Worm (Caenorhabditis elegans) whole organism, L1 larva: Measurements from ENCODE around the gene idpb-5.

Experiments
- C04F5.9 ChIP-seq: sonication (generic microtip); optimal IDR thresholded peaks from 2 replicates; lab custom pipeline; 2016; ENCODE audit warnings: missing genetic modification characterization, missing compliant biosample characterization
- C34B4.2 ChIP-seq: sonication (generic microtip); optimal IDR thresholded peaks from 2 replicates; lab custom pipeline; 2017; ENCODE audit warnings: mild to moderate bottlenecking, missing genetic modification characterization, missing compliant biosample characterization
- Y116A8C.19 ChIP-seq: sonication (generic microtip); optimal IDR thresholded peaks from 2 replicates; lab custom pipeline; 2016; ENCODE audit warnings: missing compliant biosample characterization, missing genetic modification characterization, borderline replicate concordance
- aha-1 ChIP-seq: fragments of 150-350 bp; optimal IDR thresholded peaks from 2 replicates; lab custom pipeline; 2014; ENCODE audit warnings: missing biosample characterization, missing genetic modification characterization
- ceh-63 ChIP-seq: fragments of 200-800 bp; sonication (Bioruptor generic); optimal IDR thresholded peaks from 2 replicates; lab custom pipeline; 2018; ENCODE audit warnings: mild to moderate bottlenecking, missing genetic modification characterization, missing compliant biosample characterization
- ceh-8 ChIP-seq: fragments of 200-800 bp; sonication (Bioruptor generic); optimal IDR thresholded peaks from 2 replicates; lab custom pipeline; 2018; ENCODE audit warnings: mild to moderate bottlenecking, missing genetic modification characterization, moderate library complexity, missing compliant biosample characterization
- ceh-82 ChIP-seq, 3 experiments: fragments of 150-350 bp in 1 of 3; sonication (generic microtip) in 2 of 3; optimal IDR thresholded peaks; 2 replicates each; lab custom pipeline; 2014 to 2017; ENCODE audit warnings: missing biosample characterization in 3 of 3, missing genetic modification characterization in 3 of 3
- ceh-88 ChIP-seq: fragments of 200-800 bp; sonication (Bioruptor generic); IDR thresholded peaks from 2 replicates; pipeline ENCODE4 v1.3.6; 2022; ENCODE audit warnings: missing genetic modification characterization, missing compliant biosample characterization
- ces-1 ChIP-seq: fragments of 150-350 bp; optimal IDR thresholded peaks from 2 replicates; lab custom pipeline; 2014; ENCODE audit warnings: missing biosample characterization, missing genetic modification reagents, missing genetic modification characterization
- dsc-1 ChIP-seq: sonication (generic microtip); optimal IDR thresholded peaks from 2 replicates; lab custom pipeline; 2016; ENCODE audit warnings: mild to moderate bottlenecking, missing genetic modification characterization, missing compliant biosample characterization
- efl-3 ChIP-seq: fragments of 200-800 bp; sonication (Bioruptor generic); optimal IDR thresholded peaks from 2 replicates; lab custom pipeline; 2018; ENCODE audit warnings: mild to moderate bottlenecking, missing genetic modification characterization, missing compliant biosample characterization
- egl-13 ChIP-seq: sonication (generic microtip); optimal IDR thresholded peaks from 2 replicates; lab custom pipeline; 2016; ENCODE audit warnings: missing genotype, missing genetic modification reagents, missing genetic modification characterization, missing compliant biosample characterization
- elt-2 ChIP-seq: sonication (generic microtip); optimal IDR thresholded peaks from 2 replicates; lab custom pipeline; 2016; ENCODE audit warnings: missing genetic modification characterization, mild to moderate bottlenecking, inconsistent platforms, missing compliant biosample characterization, missing genetic modification reagents
- elt-3 ChIP-seq, 6 experiments: fragments of 150-350 bp in 1 of 6; sonication (generic microtip); optimal IDR thresholded peaks; 2 replicates each; lab custom pipeline; 2017 to 2018; ENCODE audit warnings: missing biosample characterization in 6 of 6, missing genetic modification characterization in 6 of 6, inconsistent platforms in 1 of 6
- ets-5 ChIP-seq: fragments of 200-800 bp; sonication (Bioruptor generic); IDR thresholded peaks from 2 replicates; pipeline ENCODE4 v1.3.6; 2022; ENCODE audit warnings: missing genetic modification characterization, missing compliant biosample characterization
- fkh-10 ChIP-seq: sonication (generic microtip); optimal IDR thresholded peaks from 2 replicates; lab custom pipeline; 2017; ENCODE audit warnings: missing biosample characterization, missing genetic modification reagents, missing genetic modification characterization
- grh-1 ChIP-seq: fragments of 200-800 bp; sonication (Bioruptor generic); IDR thresholded peaks from 2 replicates; pipeline ENCODE4 v1.3.6; 2022; ENCODE audit warnings: missing genetic modification reagents, missing genetic modification characterization, missing compliant biosample characterization
- hlh-17 ChIP-seq: fragments of 200-800 bp; sonication (Bioruptor generic); optimal IDR thresholded peaks from 2 replicates; lab custom pipeline; 2018; ENCODE audit warnings: missing genetic modification characterization, mild to moderate bottlenecking, missing compliant biosample characterization, moderate library complexity, borderline replicate concordance
- isw-1 ChIP-seq: fragments of 200-800 bp; sonication (Bioruptor generic); IDR thresholded peaks from 2 replicates; pipeline ENCODE4 v1.3.6; 2022; ENCODE audit warnings: missing genetic modification characterization, missing compliant biosample characterization
- jun-1 ChIP-seq: fragments of 150-350 bp; optimal IDR thresholded peaks from 2 replicates; lab custom pipeline; 2014; ENCODE audit warnings: missing biosample characterization, missing genetic modification reagents, missing genetic modification characterization
- lin-13 ChIP-seq: fragments of 150-350 bp; optimal IDR thresholded peaks from 2 replicates; lab custom pipeline; 2014; ENCODE audit warnings: missing biosample characterization, missing genetic modification reagents, missing genetic modification characterization
- mab-9 ChIP-seq: fragments of 200-800 bp; sonication (Bioruptor generic); IDR thresholded peaks from 2 replicates; pipeline ENCODE4 v1.3.6; 2022; ENCODE audit warnings: missing genetic modification reagents, missing genetic modification characterization, missing compliant biosample characterization
- mef-2 ChIP-seq: fragments of 150-350 bp; optimal IDR thresholded peaks from 2 replicates; lab custom pipeline; 2014; ENCODE audit warnings: missing biosample characterization, missing genetic modification characterization
- mep-1 ChIP-seq: fragments of 150-350 bp; optimal IDR thresholded peaks from 2 replicates; lab custom pipeline; 2014; ENCODE audit warnings: missing biosample characterization, missing genetic modification characterization
- nhr-11 ChIP-seq: fragments of 150-350 bp; optimal IDR thresholded peaks from 2 replicates; lab custom pipeline; 2014; ENCODE audit warnings: missing biosample characterization, missing genetic modification characterization
- nhr-12 ChIP-seq: sonication (generic microtip); optimal IDR thresholded peaks from 2 replicates; lab custom pipeline; 2017; ENCODE audit warnings: missing biosample characterization, missing genetic modification characterization
- nhr-19 ChIP-seq: fragments of 200-800 bp; sonication (Bioruptor generic); conservative IDR thresholded peaks from 2 replicates; pipeline ENCODE4 v1.3.6; 2022; ENCODE audit warnings: missing genetic modification characterization, missing compliant biosample characterization
- nhr-20 ChIP-seq: sonication (generic microtip); optimal IDR thresholded peaks from 2 replicates; lab custom pipeline; 2016; ENCODE audit warnings: mild to moderate bottlenecking, missing genetic modification characterization, missing compliant biosample characterization
- nhr-237 ChIP-seq: fragments of 150-350 bp; optimal IDR thresholded peaks from 2 replicates; lab custom pipeline; 2014; ENCODE audit warnings: missing biosample characterization, missing genetic modification characterization
- nhr-47 ChIP-seq: sonication (generic microtip); optimal IDR thresholded peaks from 2 replicates; lab custom pipeline; 2016; ENCODE audit warnings: mild to moderate bottlenecking, missing genetic modification characterization, moderate library complexity, missing compliant biosample characterization
- nhr-71 ChIP-seq: sonication (generic microtip); optimal IDR thresholded peaks from 2 replicates; lab custom pipeline; 2016; ENCODE audit warnings: mild to moderate bottlenecking, missing genetic modification characterization, moderate library complexity, missing compliant biosample characterization
- nhr-76 ChIP-seq: sonication (generic microtip); optimal IDR thresholded peaks from 2 replicates; lab custom pipeline; 2017; ENCODE audit warnings: missing biosample characterization, missing genetic modification characterization
- nhr-77 ChIP-seq: fragments of 150-350 bp; optimal IDR thresholded peaks from 2 replicates; lab custom pipeline; 2014; ENCODE audit warnings: missing biosample characterization, missing genetic modification characterization
- nhr-84 ChIP-seq: sonication (generic microtip); optimal IDR thresholded peaks from 2 replicates; lab custom pipeline; 2017; ENCODE audit warnings: missing biosample characterization, missing genetic modification characterization
- nhr-85 ChIP-seq: sonication (generic microtip); peaks from one replicate; lab custom pipeline; 2016; ENCODE audit warnings: missing genetic modification characterization, inconsistent platforms, missing compliant biosample characterization
- nhr-90 ChIP-seq: sonication (generic microtip); optimal IDR thresholded peaks from 2 replicates; lab custom pipeline; 2016; ENCODE audit warnings: mild to moderate bottlenecking, missing genetic modification characterization, missing compliant biosample characterization; ENCODE audit not compliant: poor library complexity
- pax-3 ChIP-seq: fragments of 200-800 bp; sonication (Bioruptor generic); optimal IDR thresholded peaks from 2 replicates; lab custom pipeline; 2018; ENCODE audit warnings: mild to moderate bottlenecking, missing genetic modification characterization, moderate library complexity, missing compliant biosample characterization
- pqm-1 ChIP-seq: sonication (generic microtip); optimal IDR thresholded peaks from 3 replicates; lab custom pipeline; 2017; ENCODE audit warnings: missing biosample characterization, missing genetic modification characterization
- rnt-1 ChIP-seq: sonication (generic microtip); optimal IDR thresholded peaks from 2 replicates; lab custom pipeline; 2016; ENCODE audit warnings: mild to moderate bottlenecking, missing genetic modification characterization, moderate library complexity, missing compliant biosample characterization
- skn-1 ChIP-seq: fragments of 150-350 bp; optimal IDR thresholded peaks from 2 replicates; lab custom pipeline; 2014; ENCODE audit warnings: missing biosample characterization, missing genetic modification characterization
- snpc-4 ChIP-seq: fragments of 150-350 bp; optimal IDR thresholded peaks from 2 replicates; lab custom pipeline; 2014; ENCODE audit warnings: missing biosample characterization, missing genetic modification characterization
- snu-23 ChIP-seq: sonication (generic microtip); optimal IDR thresholded peaks from 2 replicates; lab custom pipeline; 2016; ENCODE audit warnings: missing genetic modification characterization, missing compliant biosample characterization
- swsn-7 ChIP-seq: sonication (generic microtip); optimal IDR thresholded peaks from 2 replicates; lab custom pipeline; 2016; ENCODE audit warnings: missing genetic modification characterization, missing compliant biosample characterization
- tbx-2 ChIP-seq: sonication (generic microtip); optimal IDR thresholded peaks from 2 replicates; lab custom pipeline; 2016; ENCODE audit warnings: missing genetic modification characterization, missing compliant biosample characterization
- tlp-1 ChIP-seq: fragments of 150-350 bp; optimal IDR thresholded peaks from 2 replicates; lab custom pipeline; 2014; ENCODE audit warnings: missing biosample characterization, missing genetic modification characterization
- unc-130 ChIP-seq: fragments of 150-350 bp; optimal IDR thresholded peaks from 2 replicates; lab custom pipeline; 2017; ENCODE audit warnings: missing biosample characterization, missing genetic modification characterization, inconsistent platforms
- unc-86 ChIP-seq: sonication (generic microtip); optimal IDR thresholded peaks from 2 replicates; lab custom pipeline; 2016; ENCODE audit warnings: missing genetic modification characterization, missing compliant biosample characterization
- unc-98 ChIP-seq: fragments of 200-800 bp; sonication (Bioruptor generic); IDR thresholded peaks from 2 replicates; pipeline ENCODE4 v1.3.6; 2022; ENCODE audit warnings: missing genetic modification characterization, missing compliant biosample characterization
- vab-15 ChIP-seq: sonication (generic microtip); optimal IDR thresholded peaks from 2 replicates; lab custom pipeline; 2017; ENCODE audit warnings: missing genotype, mild to moderate bottlenecking, missing genetic modification characterization, missing compliant biosample characterization
- zag-1 ChIP-seq: fragments of 150-350 bp; optimal IDR thresholded peaks from 2 replicates; lab custom pipeline; 2014; ENCODE audit warnings: missing biosample characterization, missing genetic modification characterization
- zip-4 ChIP-seq: fragments of 200-800 bp; sonication (Bioruptor generic); optimal IDR thresholded peaks from 2 replicates; lab custom pipeline; 2018; ENCODE audit warnings: mild to moderate bottlenecking, missing genetic modification characterization, moderate library complexity, missing compliant biosample characterization
- ztf-11 ChIP-seq, 2 experiments: sonication (generic microtip); optimal IDR thresholded peaks; 2 replicates each; lab custom pipeline; 2016 to 2017; ENCODE audit warnings: missing genetic modification characterization in 2 of 2, missing biosample characterization in 1 of 2, missing compliant biosample characterization in 1 of 2

The idpb-5 gene

DNA sequence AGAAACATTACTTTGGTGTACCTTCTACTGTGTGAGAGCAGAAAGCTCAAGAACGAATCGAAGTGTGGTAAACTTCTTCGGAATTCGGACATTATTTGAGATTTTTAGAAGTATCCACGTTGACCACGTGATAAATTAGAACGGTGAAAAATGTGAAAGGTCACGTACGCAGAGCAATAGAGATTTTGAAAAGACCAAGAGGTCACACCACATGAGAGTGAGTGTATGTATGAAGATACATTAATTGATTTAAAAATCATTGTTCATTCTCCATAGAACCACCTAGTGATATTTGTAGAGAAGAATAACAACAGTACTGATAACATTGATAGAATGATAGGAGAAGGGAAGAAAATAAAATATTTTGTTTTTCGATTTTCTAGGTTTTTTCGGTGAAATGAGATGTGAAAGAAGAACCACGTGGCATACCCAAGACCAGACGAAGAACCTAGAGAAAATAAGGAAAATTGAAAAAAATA lies 16.8 kb upstream of the idpb-5 start, which contains the start of gene pyc-1 (continued):
- TF ChIP-seq C34B4.2 (tag; lab: Kevin White, UChicago) (no peak), nhr-71 (tag; lab: Kevin White, UChicago) (peak; percentile 93), unc-86 (tag; lab: Kevin White, UChicago) (no peak), hlh-17 (GFP tag; lab: Kevin White, UChicago) (no peak), Y116A8C.19 (tag; lab: Kevin White, UChicago) (no peak), tbx-2 (tag; lab: Kevin White, UChicago) (peak; percentile 25), nhr-77 (no peak), fkh-10 (GFP tag; lab: Kevin White, UChicago) (no peak), ztf-11 (tag; optimal IDR thresholded peaks at IDR 0.05; lab: Kevin White, UChicago) (no peak), unc-98 (GFP tag; lab: Robert Waterston, UW) (no peak), nhr-90 (peak; percentile 69), snu-23 (GFP tag; lab: Kevin White, UChicago) (peak; percentile 79), grh-1 (GFP tag; lab: Robert Waterston, UW) (no peak), swsn-7 (tag; lab: Kevin White, UChicago) (peak; percentile 34), nhr-237 (tag; lab: Kevin White, UChicago) (no peak), snpc-4 (tag; lab: Kevin White, UChicago) (peak; percentile 8), nhr-85 (tag; lab: Kevin White, UChicago) (peak; percentile 62), aha-1 (peak; percentile 79), nhr-19 (GFP tag; lab: Robert Waterston, UW) (peak; percentile 88), ceh-8 (GFP tag; lab: Kevin White, UChicago) (no peak), pax-3 (tag; lab: Kevin White, UChicago) (no peak), jun-1 (tag; lab: Kevin White, UChicago) (no peak), mep-1 (tag; lab: Kevin White, UChicago) (peak; percentile 74), nhr-76 (tag; lab: Kevin White, UChicago) (no peak), ets-5 (GFP tag; lab: Robert Waterston, UW) (no peak), pqm-1 (tag; lab: Kevin White, UChicago) (no peak), lin-13 (GFP tag; lab: Kevin White, UChicago) (no peak), egl-13 (tag; lab: Kevin White, UChicago) (no peak), nhr-11 (tag; lab: Kevin White, UChicago) (no peak), dsc-1 (no peak), nhr-20 (tag; lab: Kevin White, UChicago) (peak; percentile 73), C04F5.9 (no peak), mab-9 (GFP tag; lab: Robert Waterston, UW) (no peak), isw-1 (GFP tag; lab: Robert Waterston, UW) (no peak), nhr-12 (tag; lab: Kevin White, UChicago) (no peak), tlp-1 (no peak), nhr-47 (tag; lab: Kevin White, UChicago) (peak; percentile 38), elt-3 (tag; optimal IDR thresholded peaks at IDR 0.05; lab: Kevin White, UChicago) (peak in 5 of 6 experiments; percentile 42 to 82 (median 75)), ceh-63 (GFP tag; lab: Kevin White, UChicago) (no peak), efl-3 (GFP tag; lab: Kevin White, UChicago) (no peak), rnt-1 (tag; lab: Kevin White, UChicago) (peak; percentile 50), skn-1 (no peak), ceh-88 (GFP tag; lab: Robert Waterston, UW) (peak; percentile 49), unc-130 (tag; lab: Kevin White, UChicago) (peak; percentile 55), mef-2 (no peak), ceh-82 (tag; optimal IDR thresholded peaks at IDR 0.05; lab: Kevin White, UChicago) (no peak), nhr-84 (tag; lab: Kevin White, UChicago) (no peak), zip-4 (GFP tag; lab: Kevin White, UChicago) (peak; percentile 13), vab-15 (tag; lab: Kevin White, UChicago) (no peak), elt-2 (tag; lab: Kevin White, UChicago) (peak; percentile 37), zag-1 (tag; lab: Kevin White, UChicago) (no peak), ces-1 (no peak)
